Worm (Caenorhabditis elegans): ENCODE measurements around the gene mltn-10.

- TF ChIP-seq flt-1 (GFP tag; IDR thresholded peaks at IDR 0.05), result no peak
- TF ChIP-seq ceh-13 (GFP tag; optimal IDR thresholded peaks at IDR 0.05), result no peak
- no peak for TF ChIP-seq sea-1 (GFP tag; conservative IDR thresholded peaks at IDR 0.05)
- TF ChIP-seq ama-1 (optimal IDR thresholded peaks at IDR 0.05), result no peak
- no peak for TF ChIP-seq hmg-4 (GFP tag; optimal IDR thresholded peaks at IDR 0.05)
- no peak for TF ChIP-seq tbx-37 (GFP tag; conservative IDR thresholded peaks at IDR 0.05)
- no peak for TF ChIP-seq ets-7 (tag; optimal IDR thresholded peaks at IDR 0.05)
- no peak for TF ChIP-seq ceh-36 (tag; optimal IDR thresholded peaks at IDR 0.05)
These were observed 46.4 kb upstream of the mltn-10 start, which contains the start of gene C01G12.13 for ce11 chrII:14576429-14576828.

All from whole organism, early embryonic.